Fruit fly (Drosophila melanogaster) whole organism, embryonic: ENCODE measurements around the gene Cyp4ac2.
A peak's percentile ranks its signal among the peaks of the same experiment; 100 is the strongest.

ENCODE experiments used
- Ada2b ChIP-seq: fragments of 200-800 bp; sonication (Bioruptor generic); IDR thresholded peaks from 2 replicates; pipeline ENCODE4 v1.3.6; 2022; ENCODE audit warnings: missing biosample characterization, missing genetic modification characterization
- Asciz ChIP-seq: fragments of 200-800 bp; sonication (Bioruptor generic); optimal IDR thresholded peaks from 2 replicates; lab custom pipeline; 2017; ENCODE audit warnings: missing biosample characterization, mild to moderate bottlenecking, missing genetic modification characterization, missing genetic modification reagents
- CG10209 ChIP-seq: fragments of 200-800 bp; sonication (Bioruptor generic); optimal IDR thresholded peaks from 3 replicates; lab custom pipeline; 2017; ENCODE audit warnings: missing biosample characterization, mild to moderate bottlenecking, missing genetic modification characterization, missing genetic modification reagents
- CG10431 ChIP-seq: fragments of 200-800 bp; sonication (Bioruptor generic); optimal IDR thresholded peaks from 3 replicates; lab custom pipeline; 2018; ENCODE audit warnings: missing biosample characterization, mild to moderate bottlenecking, missing genetic modification characterization
- CG10462 ChIP-seq: fragments of 200-800 bp; sonication (Bioruptor generic); optimal IDR thresholded peaks from 2 replicates; lab custom pipeline; 2016; ENCODE audit warnings: missing biosample characterization, missing genetic modification characterization
- CG12071 ChIP-seq: fragments of 200-800 bp; sonication (Bioruptor generic); optimal IDR thresholded peaks from 3 replicates; lab custom pipeline; 2018; ENCODE audit warnings: missing biosample characterization, mild to moderate bottlenecking, missing genetic modification characterization
- CG13296 ChIP-seq: fragments of 200-800 bp; sonication (Bioruptor generic); optimal IDR thresholded peaks from 3 replicates; lab custom pipeline; 2018; ENCODE audit warnings: missing biosample characterization, mild to moderate bottlenecking, missing genetic modification characterization
- CG14710 ChIP-seq: fragments of 200-800 bp; sonication (Bioruptor generic); optimal IDR thresholded peaks from 3 replicates; lab custom pipeline; 2019; ENCODE audit warnings: missing biosample characterization, mild to moderate bottlenecking, missing genetic modification characterization, moderate library complexity
- CG15696 ChIP-seq: fragments of 200-800 bp; sonication (Bioruptor generic); optimal IDR thresholded peaks from 2 replicates; lab custom pipeline; 2019; ENCODE audit warnings: missing biosample characterization, mild to moderate bottlenecking, missing genetic modification characterization, moderate library complexity
- CG1602 ChIP-seq: fragments of 200-800 bp; sonication (Bioruptor generic); optimal IDR thresholded peaks from 3 replicates; lab custom pipeline; 2016; ENCODE audit warnings: missing biosample characterization, missing genetic modification characterization
- CG16863 ChIP-seq: fragments of 200-800 bp; sonication (Bioruptor generic); optimal IDR thresholded peaks from 3 replicates; lab custom pipeline; 2016; ENCODE audit warnings: missing biosample characterization, missing genetic modification characterization
- CG17385 ChIP-seq: fragments of 200-800 bp; sonication (Bioruptor generic); optimal IDR thresholded peaks from 3 replicates; lab custom pipeline; 2018; ENCODE audit warnings: missing biosample characterization, mild to moderate bottlenecking, missing genetic modification characterization
- CG17912 ChIP-seq: fragments of 200-800 bp; sonication (Bioruptor generic); optimal IDR thresholded peaks from 2 replicates; lab custom pipeline; 2018; ENCODE audit warnings: missing biosample characterization, mild to moderate bottlenecking, missing genetic modification characterization
- CG18262 ChIP-seq: fragments of 200-800 bp; optimal IDR thresholded peaks from 3 replicates; lab custom pipeline; 2019; ENCODE audit warnings: missing biosample characterization, mild to moderate bottlenecking, missing genetic modification characterization, moderate library complexity
- CG2712 ChIP-seq: fragments of 200-800 bp; optimal IDR thresholded peaks from 3 replicates; lab custom pipeline; 2019; ENCODE audit warnings: missing biosample characterization, mild to moderate bottlenecking, missing genetic modification characterization, moderate library complexity
- CG31365 ChIP-seq: fragments of 200-800 bp; sonication (Bioruptor generic); optimal IDR thresholded peaks from 2 replicates; lab custom pipeline; 2018; ENCODE audit warnings: missing biosample characterization, mild to moderate bottlenecking, missing genetic modification characterization
- CG3163 ChIP-seq: fragments of 200-800 bp; sonication (Bioruptor generic); optimal IDR thresholded peaks from 3 replicates; lab custom pipeline; 2016; ENCODE audit warnings: missing biosample characterization, missing genetic modification characterization
- CG32772 ChIP-seq: fragments of 200-800 bp; sonication (Bioruptor generic); IDR thresholded peaks from 2 replicates; pipeline ENCODE4 v1.3.6; 2022; ENCODE audit warnings: missing biosample characterization, missing genetic modification characterization
- CG3407 ChIP-seq: fragments of 200-800 bp; sonication (Bioruptor generic); optimal IDR thresholded peaks from 2 replicates; lab custom pipeline; 2018; ENCODE audit warnings: missing biosample characterization, mild to moderate bottlenecking, missing genetic modification characterization
- CG4424 ChIP-seq: fragments of 200-800 bp; sonication (Bioruptor generic); optimal IDR thresholded peaks from 3 replicates; lab custom pipeline; 2016; ENCODE audit warnings: missing biosample characterization, missing genetic modification characterization
- CG5180 ChIP-seq: fragments of 200-800 bp; sonication (Bioruptor generic); optimal IDR thresholded peaks from 3 replicates; lab custom pipeline; 2017; ENCODE audit warnings: missing biosample characterization, missing genetic modification characterization, mild to moderate bottlenecking, moderate library complexity, missing genetic modification reagents
- CG5245 ChIP-seq: fragments of 200-800 bp; sonication (Bioruptor generic); optimal IDR thresholded peaks from 3 replicates; lab custom pipeline; 2016; ENCODE audit warnings: missing biosample characterization, missing genetic modification characterization
- CG6683 ChIP-seq: fragments of 200-800 bp; sonication (Bioruptor generic); optimal IDR thresholded peaks from 2 replicates; lab custom pipeline; 2017; ENCODE audit warnings: missing biosample characterization, mild to moderate bottlenecking, missing genetic modification characterization, missing genetic modification reagents
- CG8281 ChIP-seq: fragments of 200-800 bp; sonication (Bioruptor generic); optimal IDR thresholded peaks from 2 replicates; lab custom pipeline; 2018; ENCODE audit warnings: missing biosample characterization, mild to moderate bottlenecking, missing genetic modification characterization, moderate library complexity
- Chrac-16 ChIP-seq: fragments of 200-800 bp; sonication (Bioruptor generic); optimal IDR thresholded peaks from 3 replicates; lab custom pipeline; 2016; ENCODE audit warnings: missing biosample characterization, missing genetic modification characterization
- D19A ChIP-seq: fragments of 200-800 bp; optimal IDR thresholded peaks from 3 replicates; lab custom pipeline; 2019; ENCODE audit warnings: missing biosample characterization, mild to moderate bottlenecking, missing genetic modification characterization, moderate library complexity
- Elba2 ChIP-seq: fragments of 200-800 bp; sonication (Bioruptor generic); optimal IDR thresholded peaks from 3 replicates; lab custom pipeline; 2016; ENCODE audit warnings: missing biosample characterization, missing genetic modification characterization
- H2.0 ChIP-seq: fragments of 200-800 bp; sonication (Bioruptor generic); IDR thresholded peaks from 2 replicates; pipeline ENCODE4 v1.3.6; 2022; ENCODE audit warnings: missing biosample characterization, missing genetic modification characterization
- HLH3B ChIP-seq: fragments of 200-800 bp; sonication (Bioruptor generic); IDR thresholded peaks from 2 replicates; pipeline ENCODE4 v1.3.6; 2022; ENCODE audit warnings: missing biosample characterization, missing genetic modification characterization
- NC2α ChIP-seq: fragments of 200-800 bp; sonication (Bioruptor generic); optimal IDR thresholded peaks from 2 replicates; lab custom pipeline; 2016; ENCODE audit warnings: missing biosample characterization, missing genetic modification characterization
- Nf-YB ChIP-seq: fragments of 200-800 bp; sonication (Bioruptor generic); optimal IDR thresholded peaks from 3 replicates; lab custom pipeline; 2019; ENCODE audit warnings: missing biosample characterization, mild to moderate bottlenecking, missing genetic modification characterization, moderate library complexity
- Optix ChIP-seq: fragments of 200-800 bp; sonication (Bioruptor generic); IDR thresholded peaks from 3 replicates; pipeline ENCODE4 v1.3.6; 2022; ENCODE audit warnings: missing biosample characterization, missing genetic modification characterization
- Xrp1 ChIP-seq: fragments of 200-800 bp; sonication (Bioruptor generic); IDR thresholded peaks from 2 replicates; pipeline ENCODE4 v1.3.6; 2022; ENCODE audit warnings: missing biosample characterization, missing genetic modification characterization
- btn ChIP-seq: fragments of 200-800 bp; sonication (Bioruptor generic); optimal IDR thresholded peaks from 2 replicates; lab custom pipeline; 2016; ENCODE audit warnings: missing biosample characterization, missing genetic modification characterization
- cato ChIP-seq: fragments of 200-800 bp; sonication (Bioruptor generic); optimal IDR thresholded peaks from 2 replicates; lab custom pipeline; 2016; ENCODE audit warnings: missing biosample characterization, missing genetic modification characterization, borderline replicate concordance
- gce ChIP-seq: fragments of 200-800 bp; sonication (Bioruptor generic); IDR thresholded peaks from 3 replicates; pipeline ENCODE4 v1.3.6; 2022; ENCODE audit warnings: missing biosample characterization, missing genetic modification characterization
- grau ChIP-seq: fragments of 200-800 bp; optimal IDR thresholded peaks from 3 replicates; lab custom pipeline; 2019; ENCODE audit warnings: missing biosample characterization, mild to moderate bottlenecking, missing genetic modification characterization, moderate library complexity
- gsb-n ChIP-seq: fragments of 200-800 bp; sonication (Bioruptor generic); optimal IDR thresholded peaks from 3 replicates; lab custom pipeline; 2018; ENCODE audit warnings: missing biosample characterization, mild to moderate bottlenecking, missing genetic modification characterization
- gt ChIP-seq: fragments of 200-800 bp; sonication (Bioruptor generic); IDR thresholded peaks from 2 replicates; pipeline ENCODE4 v1.3.6; 2022; ENCODE audit warnings: missing biosample characterization, missing genetic modification characterization
- insv ChIP-seq, 2 experiments: fragments of 200-800 bp; sonication (Bioruptor generic); optimal IDR thresholded peaks; 3 replicates each; lab custom pipeline; 2016 to 2018; ENCODE audit warnings: missing biosample characterization in 2 of 2, missing genetic modification characterization in 2 of 2
- oc ChIP-seq: fragments of 200-800 bp; sonication (Bioruptor generic); optimal IDR thresholded peaks from 2 replicates; lab custom pipeline; 2018; ENCODE audit warnings: missing biosample characterization, mild to moderate bottlenecking, missing genetic modification characterization, moderate library complexity
- odd ChIP-seq: fragments of 200-800 bp; sonication (Bioruptor generic); optimal IDR thresholded peaks from 2 replicates; lab custom pipeline; 2017; ENCODE audit warnings: missing biosample characterization, mild to moderate bottlenecking, missing genetic modification characterization
- p53 ChIP-seq: fragments of 200-800 bp; sonication (Bioruptor generic); optimal IDR thresholded peaks from 2 replicates; lab custom pipeline; 2016; ENCODE audit warnings: missing biosample characterization, missing genetic modification characterization
- pum ChIP-seq: fragments of 200-800 bp; sonication (Bioruptor generic); optimal IDR thresholded peaks from 2 replicates; lab custom pipeline; 2016; ENCODE audit warnings: missing biosample characterization, missing genetic modification characterization
- ranshi ChIP-seq: fragments of 200-800 bp; sonication (Bioruptor generic); IDR thresholded peaks from 2 replicates; pipeline ENCODE4 v1.3.6; 2022; ENCODE audit warnings: missing biosample characterization, missing genetic modification characterization
- row ChIP-seq: fragments of 200-800 bp; sonication (Bioruptor generic); IDR thresholded peaks from 3 replicates; pipeline ENCODE4 v1.3.6; 2022; ENCODE audit warnings: missing biosample characterization, missing genetic modification characterization
- sens-2 ChIP-seq: fragments of 200-800 bp; sonication (Bioruptor generic); IDR thresholded peaks from 2 replicates; pipeline ENCODE4 v1.3.6; 2022; ENCODE audit warnings: missing biosample characterization, missing genetic modification characterization
- sisA ChIP-seq: fragments of 200-800 bp; sonication (Bioruptor generic); IDR thresholded peaks from 2 replicates; pipeline ENCODE4 v1.3.6; 2022; ENCODE audit warnings: missing biosample characterization, missing genetic modification characterization
- slp2 ChIP-seq: fragments of 200-800 bp; sonication (Bioruptor generic); optimal IDR thresholded peaks from 2 replicates; lab custom pipeline; 2016; ENCODE audit warnings: missing biosample characterization, missing genetic modification characterization
- unpg ChIP-seq: fragments of 200-800 bp; sonication (Bioruptor generic); optimal IDR thresholded peaks from 3 replicates; lab custom pipeline; 2018; ENCODE audit warnings: missing biosample characterization, mild to moderate bottlenecking, missing genetic modification characterization, moderate library complexity

The Cyp4ac2 gene

DNA sequence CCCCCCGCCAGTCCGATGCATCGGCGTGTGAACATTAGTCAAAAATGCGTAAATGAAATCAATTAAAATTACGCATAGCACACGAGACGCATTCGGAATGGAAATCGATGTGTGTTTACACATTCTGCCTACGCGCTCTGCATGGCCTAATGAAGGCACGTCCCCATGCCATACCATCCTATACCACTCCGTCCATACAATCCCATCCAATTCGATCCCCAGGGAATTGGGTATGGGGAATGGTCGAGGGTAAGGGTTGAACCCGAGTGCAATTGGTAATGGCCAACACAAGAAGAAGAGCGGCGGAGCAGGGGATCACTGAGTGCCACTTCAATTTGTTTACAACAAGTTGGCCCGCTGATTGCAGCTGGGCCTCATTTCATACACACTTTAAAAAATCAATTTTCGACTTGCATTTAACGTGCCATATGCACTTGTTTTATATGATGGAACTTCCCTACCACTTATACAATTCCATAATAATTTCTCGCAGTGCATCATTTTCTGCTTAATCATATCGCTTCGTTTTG lies 20.8 kb upstream of the Cyp4ac2 start (continued):
- TF ChIP-seq CG32772 (GFP tag; lab: Robert Waterston, UW) (peak; percentile 38; the same call in 1 of the 2 replicates), cato (peak; percentile 9), unpg (GFP tag; lab: Kevin White, UChicago) (peak; percentile 48), CG3163 (no peak), gt (GFP tag; lab: Robert Waterston, UW) (no peak), HLH3B (0 out of 2 replicates have a peak, but pooled peaks have one; percentile 33), grau (tag; lab: Kevin White, UChicago) (peak; percentile 25), sens-2 (GFP tag; lab: Robert Waterston, UW) (peak; percentile 38; the same call in 1 of the 2 replicates), CG4424 (GFP tag; lab: Kevin White, UChicago) (peak; percentile 55), CG3407 (GFP tag; lab: Kevin White, UChicago) (peak; percentile 9), CG17912 (no peak), CG14710 (tag; lab: Kevin White, UChicago) (peak; percentile 54), NC2α (GFP tag; lab: Kevin White, UChicago) (no peak), H2.0 (GFP tag; lab: Robert Waterston, UW) (peak; percentile 32; the same call in 1 of the 2 replicates), btn (GFP tag; lab: Kevin White, UChicago) (no peak), Chrac-16 (GFP tag; lab: Kevin White, UChicago) (peak; percentile 4), Asciz (GFP tag; lab: Kevin White, UChicago) (peak; percentile 24), Elba2 (GFP tag; lab: Kevin White, UChicago) (no peak), Optix (GFP tag; lab: Robert Waterston, UW) (0 out of 3 replicates have a peak, but pooled peaks have one; percentile 43), CG10431 (peak; percentile 9), CG15696 (tag; lab: Kevin White, UChicago) (peak; percentile 55), CG17385 (GFP tag; lab: Kevin White, UChicago) (peak; percentile 60), CG1602 (GFP tag; lab: Kevin White, UChicago) (peak; percentile 25), ranshi (GFP tag; lab: Robert Waterston, UW) (0 out of 2 replicates have a peak, but pooled peaks have one; percentile 34), p53 (GFP tag; lab: Kevin White, UChicago) (peak; percentile 1), CG18262 (tag; lab: Kevin White, UChicago) (peak; percentile 64), slp2 (GFP tag; lab: Kevin White, UChicago) (peak; percentile 29), CG16863 (peak; percentile 8), D19A (tag; lab: Kevin White, UChicago) (peak; percentile 40), sisA (GFP tag; lab: Robert Waterston, UW) (no peak), gsb-n (tag; lab: Kevin White, UChicago) (peak; percentile 87), CG10462 (peak; percentile 9), CG13296 (no peak), row (GFP tag; lab: Robert Waterston, UW) (peak; percentile 58), CG5180 (GFP tag; lab: Kevin White, UChicago) (peak; percentile 37), Nf-YB (GFP tag; lab: Kevin White, UChicago) (peak; percentile 13), CG5245 (GFP tag; lab: Kevin White, UChicago) (peak; percentile 28), insv (GFP tag; optimal IDR thresholded peaks at IDR 0.05; lab: Kevin White, UChicago) (no peak), CG6683 (GFP tag; lab: Kevin White, UChicago) (no peak), CG8281 (tag; lab: Kevin White, UChicago) (peak; percentile 1), odd (GFP tag; lab: Kevin White, UChicago) (no peak), pum (GFP tag; lab: Kevin White, UChicago) (peak; percentile 8), CG10209 (GFP tag; lab: Kevin White, UChicago) (peak; percentile 22), Ada2b (no peak), CG2712 (tag; lab: Kevin White, UChicago) (peak; percentile 70), gce (0 out of 3 replicates have a peak, but pooled peaks have one; percentile 47), CG31365 (no peak), Xrp1 (GFP tag; lab: Robert Waterston, UW) (peak; percentile 68; the same call in 1 of the 2 replicates), CG12071 (GFP tag; lab: Kevin White, UChicago) (no peak), oc (tag; lab: Kevin White, UChicago) (peak; percentile 69)
